Worm (Caenorhabditis elegans) whole organism, late embryonic: Measurements from ENCODE around the gene acbp-4.

ENCODE experiments used
- C38D4.7 ChIP-seq: fragments of 200-800 bp; sonication (Bioruptor generic); optimal IDR thresholded peaks from 2 replicates; lab custom pipeline; 2018; ENCODE audit warnings: mild to moderate bottlenecking, missing genetic modification characterization, moderate library complexity, missing compliant biosample characterization
- F13H6.1 ChIP-seq: sonication (generic microtip); optimal IDR thresholded peaks from 2 replicates; lab custom pipeline; 2016; ENCODE audit warnings: missing genetic modification characterization, missing compliant biosample characterization
- K09A11.1 ChIP-seq: sonication (generic microtip); optimal IDR thresholded peaks from 2 replicates; lab custom pipeline; 2017; ENCODE audit warnings: antibody characterized with exemption, mild to moderate bottlenecking, missing genetic modification characterization, missing compliant biosample characterization; ENCODE audit not compliant: insufficient read depth
- T23F11.4 ChIP-seq: fragments of 200-800 bp; sonication (Bioruptor generic); optimal IDR thresholded peaks from 2 replicates; lab custom pipeline; 2018; ENCODE audit warnings: mild to moderate bottlenecking, missing genetic modification characterization, missing compliant biosample characterization
- Y22D7AL.16 ChIP-seq: sonication (generic microtip); optimal IDR thresholded peaks from 2 replicates; lab custom pipeline; 2016; ENCODE audit warnings: missing genetic modification characterization, missing compliant biosample characterization
- ahr-1 ChIP-seq: sonication (generic microtip); optimal IDR thresholded peaks from 2 replicates; lab custom pipeline; 2016; ENCODE audit warnings: missing genetic modification characterization, missing compliant biosample characterization
- ama-1 ChIP-seq: fragments of 150-350 bp; optimal IDR thresholded peaks from 2 replicates; lab custom pipeline; 2014
- ceh-14 ChIP-seq: sonication (generic microtip); optimal IDR thresholded peaks from 2 replicates; lab custom pipeline; 2016; ENCODE audit warnings: missing genotype, missing genetic modification characterization, missing compliant biosample characterization
- ceh-18 ChIP-seq: sonication (generic microtip); optimal IDR thresholded peaks from 2 replicates; lab custom pipeline; 2016; ENCODE audit warnings: missing genetic modification characterization, missing compliant biosample characterization
- ceh-19 ChIP-seq: fragments of 200-800 bp; sonication (Bioruptor generic); optimal IDR thresholded peaks from 2 replicates; lab custom pipeline; 2018; ENCODE audit warnings: mild to moderate bottlenecking, missing genetic modification characterization, missing compliant biosample characterization
- ceh-2 ChIP-seq: sonication (generic microtip); optimal IDR thresholded peaks from 2 replicates; lab custom pipeline; 2016; ENCODE audit warnings: missing genotype, missing genetic modification characterization, missing compliant biosample characterization
- ceh-22 ChIP-seq: sonication (generic microtip); optimal IDR thresholded peaks from 2 replicates; lab custom pipeline; 2017; ENCODE audit warnings: missing biosample characterization, missing genetic modification characterization
- ceh-34 ChIP-seq: sonication (generic microtip); optimal IDR thresholded peaks from 2 replicates; lab custom pipeline; 2016; ENCODE audit warnings: mild to moderate bottlenecking, missing genetic modification characterization, missing compliant biosample characterization
- ceh-45 ChIP-seq: fragments of 200-800 bp; sonication (Bioruptor generic); IDR thresholded peaks from 2 replicates; pipeline ENCODE4 v1.3.6; 2022; ENCODE audit warnings: missing genetic modification reagents, missing genetic modification characterization, missing compliant biosample characterization
- ceh-48 ChIP-seq: sonication (generic microtip); optimal IDR thresholded peaks from 2 replicates; lab custom pipeline; 2016; ENCODE audit warnings: missing genetic modification characterization, inconsistent platforms, missing compliant biosample characterization
- che-1 ChIP-seq: sonication (generic microtip); optimal IDR thresholded peaks from 2 replicates; lab custom pipeline; 2016; ENCODE audit warnings: mild to moderate bottlenecking, missing genetic modification characterization, missing compliant biosample characterization
- dmd-4 ChIP-seq: sonication (generic microtip); optimal IDR thresholded peaks from 2 replicates; lab custom pipeline; 2016; ENCODE audit warnings: borderline replicate concordance, missing genetic modification characterization, missing compliant biosample characterization
- dve-1 ChIP-seq: sonication (generic microtip); optimal IDR thresholded peaks from 2 replicates; lab custom pipeline; 2017; ENCODE audit warnings: antibody characterized with exemption, mild to moderate bottlenecking, missing genetic modification characterization, missing compliant biosample characterization
- elt-2 ChIP-seq: sonication (generic microtip); optimal IDR thresholded peaks from 2 replicates; lab custom pipeline; 2016; ENCODE audit warnings: missing genetic modification reagents, missing genetic modification characterization, missing compliant biosample characterization
- elt-4 ChIP-seq: sonication (generic microtip); optimal IDR thresholded peaks from 2 replicates; lab custom pipeline; 2016; ENCODE audit warnings: missing genetic modification characterization, missing compliant biosample characterization
- eyg-1 ChIP-seq: sonication (generic microtip); optimal IDR thresholded peaks from 2 replicates; lab custom pipeline; 2016; ENCODE audit warnings: missing genotype, missing genetic modification characterization, missing compliant biosample characterization
- fax-1 ChIP-seq: sonication (generic microtip); optimal IDR thresholded peaks from 2 replicates; lab custom pipeline; 2016; ENCODE audit warnings: missing genotype, missing genetic modification characterization, missing compliant biosample characterization
- fkh-10 ChIP-seq: fragments of 150-350 bp; optimal IDR thresholded peaks from 2 replicates; lab custom pipeline; 2014; ENCODE audit warnings: missing biosample characterization, missing genetic modification reagents, missing genetic modification characterization
- hlh-15 ChIP-seq: sonication (generic microtip); optimal IDR thresholded peaks from 2 replicates; lab custom pipeline; 2016; ENCODE audit warnings: missing genetic modification characterization, missing compliant biosample characterization
- hlh-30 ChIP-seq: sonication (generic microtip); optimal IDR thresholded peaks from 2 replicates; lab custom pipeline; 2017; ENCODE audit warnings: antibody characterized with exemption, missing genetic modification characterization, missing compliant biosample characterization; ENCODE audit not compliant: insufficient read depth
- hlh-6 ChIP-seq: sonication (generic microtip); optimal IDR thresholded peaks from 2 replicates; lab custom pipeline; 2016; ENCODE audit warnings: missing genotype, missing genetic modification characterization, missing compliant biosample characterization
- lim-6 ChIP-seq: sonication (generic microtip); optimal IDR thresholded peaks from 2 replicates; lab custom pipeline; 2016; ENCODE audit warnings: missing genetic modification characterization, missing compliant biosample characterization
- lin-11 ChIP-seq: fragments of 200-800 bp; sonication (Bioruptor generic); optimal IDR thresholded peaks from 2 replicates; lab custom pipeline; 2018; ENCODE audit warnings: mild to moderate bottlenecking, missing genetic modification characterization, missing compliant biosample characterization
- madf-2 ChIP-seq: sonication (generic microtip); optimal IDR thresholded peaks from 2 replicates; lab custom pipeline; 2017; ENCODE audit warnings: missing genetic modification characterization, missing compliant biosample characterization
- mec-3 ChIP-seq: sonication (generic microtip); optimal IDR thresholded peaks from 2 replicates; lab custom pipeline; 2016; ENCODE audit warnings: borderline replicate concordance, missing genetic modification characterization, missing compliant biosample characterization
- nhr-232 ChIP-seq: sonication (generic microtip); optimal IDR thresholded peaks from 2 replicates; lab custom pipeline; 2016; ENCODE audit warnings: missing genetic modification characterization, missing compliant biosample characterization
- pha-2 ChIP-seq: sonication (generic microtip); optimal IDR thresholded peaks from 2 replicates; lab custom pipeline; 2017; ENCODE audit warnings: mild to moderate bottlenecking, missing genetic modification characterization, missing compliant biosample characterization
- ref-2 ChIP-seq: sonication (generic microtip); optimal IDR thresholded peaks from 2 replicates; lab custom pipeline; 2016; ENCODE audit warnings: missing genetic modification characterization, missing compliant biosample characterization
- rnt-1 ChIP-seq: sonication (generic microtip); optimal IDR thresholded peaks from 2 replicates; lab custom pipeline; 2016; ENCODE audit warnings: missing genetic modification characterization, missing compliant biosample characterization
- sox-2 ChIP-seq: fragments of 200-800 bp; sonication (Bioruptor generic); IDR thresholded peaks from 2 replicates; pipeline ENCODE4 v1.3.6; 2022; ENCODE audit warnings: missing genetic modification reagents, missing genetic modification characterization, missing compliant biosample characterization
- tbx-2 ChIP-seq: sonication (generic microtip); optimal IDR thresholded peaks from 2 replicates; lab custom pipeline; 2016; ENCODE audit warnings: missing genetic modification characterization, missing compliant biosample characterization
- ttx-3 ChIP-seq: sonication (generic microtip); optimal IDR thresholded peaks from 2 replicates; lab custom pipeline; 2016; ENCODE audit warnings: missing genetic modification reagents, missing genetic modification characterization, missing compliant biosample characterization
- unc-3 ChIP-seq, 2 experiments: fragments of 200-800 bp in 1 of 2; sonication (Bioruptor generic) in 1 of 2; sonication (generic microtip) in 1 of 2; conservative IDR thresholded peaks in 1 of 2; optimal IDR thresholded peaks in 1 of 2; 2 replicates each; pipeline versions ENCODE4 v1.3.6 to Lab custom; 2016 to 2022; ENCODE audit warnings: missing compliant biosample characterization in 2 of 2, missing genetic modification characterization in 2 of 2, missing genetic modification reagents in 1 of 2
- unc-42 ChIP-seq: sonication (generic microtip); optimal IDR thresholded peaks from 2 replicates; lab custom pipeline; 2016; ENCODE audit warnings: missing genotype, missing genetic modification characterization, missing compliant biosample characterization
- unc-55 ChIP-seq: sonication (generic microtip); optimal IDR thresholded peaks from 2 replicates; lab custom pipeline; 2017; ENCODE audit warnings: missing biosample characterization, missing genetic modification reagents, missing genetic modification characterization
- zip-5 ChIP-seq: sonication (generic microtip); optimal IDR thresholded peaks from 2 replicates; lab custom pipeline; 2016; ENCODE audit warnings: missing genetic modification characterization, missing compliant biosample characterization
- ztf-16 ChIP-seq: sonication (generic microtip); optimal IDR thresholded peaks from 2 replicates; lab custom pipeline; 2017; ENCODE audit warnings: missing genetic modification characterization, missing compliant biosample characterization

The acbp-4 gene

ce11 chrIII:7310662-7311340, 1.9 kb upstream of the acbp-4 start, which contains the start of the genes F56C9.6 and F56C9.3:
F56C9.6 (minus strand) TSS chrIII:7310773.
F56C9.3 (plus strand) TSS chrIII:7311290.
- TF ChIP-seq unc-3 (GFP tag; conservative IDR thresholded peaks at IDR 0.05; lab: Robert Waterston, UW) = no peak
- TF ChIP-seq unc-3 (tag; optimal IDR thresholded peaks at IDR 0.05; lab: Kevin White, UChicago) = no peak
- no peak for TF ChIP-seq che-1 (tag; lab: Kevin White, UChicago)
- TF ChIP-seq mec-3 (tag; lab: Kevin White, UChicago) = no peak
- no peak for TF ChIP-seq ceh-19 (GFP tag; lab: Kevin White, UChicago)
- TF ChIP-seq sox-2 (GFP tag; lab: Robert Waterston, UW) = no peak
- no peak for TF ChIP-seq lin-11 (tag; lab: Kevin White, UChicago)
- TF ChIP-seq fax-1 = no peak
- no peak for TF ChIP-seq ahr-1 (tag; lab: Kevin White, UChicago)
- no peak for TF ChIP-seq eyg-1 (tag; lab: Kevin White, UChicago)
- TF ChIP-seq madf-2 (tag; lab: Kevin White, UChicago) = no peak
- TF ChIP-seq elt-4 (tag; lab: Kevin White, UChicago) = no peak
- TF ChIP-seq Y22D7AL.16 (tag; lab: Kevin White, UChicago) = no peak
- TF ChIP-seq ceh-2 (tag; lab: Kevin White, UChicago) = no peak
- no peak for TF ChIP-seq zip-5 (tag; lab: Kevin White, UChicago)
- TF ChIP-seq C38D4.7 = no peak

DNA sequence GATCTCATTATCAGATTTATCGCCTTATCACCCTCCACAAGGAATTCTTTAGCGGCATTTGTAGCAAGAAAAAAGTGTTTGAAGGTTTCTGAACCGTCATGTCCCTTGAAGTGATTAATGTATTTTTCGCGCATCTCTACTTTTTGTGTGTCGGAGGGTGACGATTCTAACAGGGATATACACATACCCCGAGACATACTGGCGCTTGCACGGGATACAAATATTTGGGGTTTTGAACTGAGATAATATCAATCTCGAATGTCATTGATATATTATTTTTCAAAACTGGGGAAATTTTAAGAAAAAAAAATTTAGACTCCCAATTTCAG, 3.3 kb downstream of the acbp-4 start:
- no peak for TF ChIP-seq unc-42 (tag; lab: Kevin White, UChicago)
- TF ChIP-seq ceh-19 (GFP tag; lab: Kevin White, UChicago) = no peak
- no peak for TF ChIP-seq ahr-1 (tag; lab: Kevin White, UChicago)
- TF ChIP-seq fax-1 = no peak
- no peak for TF ChIP-seq fkh-10 (GFP tag; lab: Kevin White, UChicago)
- no peak for TF ChIP-seq ceh-18 (tag; lab: Kevin White, UChicago)

DNA sequence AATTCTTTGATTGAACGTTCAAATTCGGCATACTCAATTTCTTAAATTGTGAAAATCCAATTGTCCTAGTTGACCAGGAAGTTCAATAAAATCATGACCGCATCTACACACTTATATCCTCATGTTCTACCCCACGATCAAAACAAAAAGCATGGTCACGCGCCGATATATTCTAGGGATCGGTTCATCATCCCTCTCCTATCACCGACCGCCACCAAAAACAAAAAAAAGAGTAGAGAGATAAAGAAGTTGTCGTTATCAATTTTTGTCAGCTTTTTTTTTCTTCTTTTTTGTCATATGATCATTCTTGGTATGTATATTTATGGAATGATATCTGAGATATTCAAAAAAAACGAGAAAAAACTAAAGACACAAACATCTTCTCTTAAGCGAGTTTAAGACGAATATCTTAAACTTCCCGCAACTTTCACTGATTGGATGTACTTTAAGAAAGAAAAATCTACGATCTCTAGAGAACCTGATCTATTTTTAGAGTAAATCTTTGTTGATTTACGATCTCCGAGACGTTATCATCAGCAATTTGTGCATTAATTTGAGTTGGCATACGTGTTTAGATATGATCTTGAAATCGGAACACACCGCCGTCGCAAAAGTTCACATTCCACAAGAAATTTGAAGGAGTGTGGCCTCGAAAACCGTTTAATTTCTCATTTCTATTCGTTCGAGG, 3.8 kb downstream of the acbp-4 start:
- TF ChIP-seq lim-6 (tag; lab: Kevin White, UChicago) = no peak
- no peak for TF ChIP-seq ceh-34 (tag; lab: Kevin White, UChicago)
- TF ChIP-seq ceh-48 (tag; lab: Kevin White, UChicago) = no peak
- TF ChIP-seq T23F11.4 (GFP tag; lab: Kevin White, UChicago) = no peak
- TF ChIP-seq K09A11.1 (tag; lab: Kevin White, UChicago) = no peak
- TF ChIP-seq ceh-18 (tag; lab: Kevin White, UChicago) = no peak
- TF ChIP-seq ahr-1 (tag; lab: Kevin White, UChicago) = no peak
- no peak for TF ChIP-seq unc-42 (tag; lab: Kevin White, UChicago)
- TF ChIP-seq ttx-3 (tag; lab: Kevin White, UChicago) = no peak
- TF ChIP-seq dmd-4 (tag; lab: Kevin White, UChicago) = no peak
- TF ChIP-seq rnt-1 = no peak
- no peak for TF ChIP-seq ama-1 (lab: Kevin White, UChicago)
- no peak for TF ChIP-seq tbx-2 (tag; lab: Kevin White, UChicago)
- TF ChIP-seq ztf-16 (tag; lab: Kevin White, UChicago) = no peak
- TF ChIP-seq unc-3 (GFP tag; conservative IDR thresholded peaks at IDR 0.05; lab: Robert Waterston, UW) = no peak
- TF ChIP-seq unc-3 (tag; optimal IDR thresholded peaks at IDR 0.05; lab: Kevin White, UChicago) = no peak
- no peak for TF ChIP-seq elt-2 (tag; lab: Kevin White, UChicago)

ce11 chrIII:7301668-7302067, 7.2 kb downstream of the acbp-4 start:
- no peak for TF ChIP-seq unc-55
- TF ChIP-seq dve-1 (tag; lab: Kevin White, UChicago) = no peak
- no peak for TF ChIP-seq ref-2
- TF ChIP-seq nhr-232 (tag; lab: Kevin White, UChicago) = no peak
- no peak for TF ChIP-seq ztf-16 (tag; lab: Kevin White, UChicago)
- TF ChIP-seq ceh-22 (tag; lab: Kevin White, UChicago) = no peak
- TF ChIP-seq ceh-14 (tag; lab: Kevin White, UChicago) = no peak
- no peak for TF ChIP-seq T23F11.4 (GFP tag; lab: Kevin White, UChicago)
- no peak for TF ChIP-seq hlh-30 (tag; lab: Kevin White, UChicago)
- no peak for TF ChIP-seq lim-6 (tag; lab: Kevin White, UChicago)
- TF ChIP-seq hlh-15 (tag; lab: Kevin White, UChicago) = no peak
- TF ChIP-seq F13H6.1 (tag; lab: Kevin White, UChicago) = no peak
- TF ChIP-seq C38D4.7 = no peak
- no peak for TF ChIP-seq ceh-2 (tag; lab: Kevin White, UChicago)
- TF ChIP-seq ceh-45 = no peak
- no peak for TF ChIP-seq pha-2
- TF ChIP-seq sox-2 (GFP tag; lab: Robert Waterston, UW) = no peak
- no peak for TF ChIP-seq dmd-4 (tag; lab: Kevin White, UChicago)
- no peak for TF ChIP-seq hlh-6 (tag; lab: Kevin White, UChicago)
- TF ChIP-seq, all 69 proteins: peak for 0
